Worm (Caenorhabditis elegans): Measurements from ENCODE around the gene klp-12.

Gene klp-12

DNA sequence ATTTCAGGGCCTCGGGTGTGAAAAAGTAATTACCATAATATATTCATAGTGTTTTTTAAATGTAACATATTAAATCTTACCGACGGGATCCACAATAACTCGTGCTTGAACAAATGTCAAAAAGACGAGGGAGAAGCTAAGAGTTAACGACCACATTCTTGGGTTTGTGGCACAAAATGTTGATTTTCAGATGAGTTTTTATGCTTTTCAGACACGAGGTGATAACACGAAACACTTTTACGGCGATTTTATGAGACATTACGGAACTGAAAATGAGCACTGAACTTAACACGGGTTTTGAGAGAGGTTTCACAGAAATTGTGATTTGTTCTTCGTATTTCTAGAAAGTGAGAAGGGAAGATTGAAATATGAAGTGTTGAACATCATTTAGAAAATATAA, 53.1 kb downstream of the klp-12 start, which contains the start of gene B0035.13 (continued):
- TF ChIP-seq dve-1 (tag; optimal IDR thresholded peaks at IDR 0.05; ENCODE audit: insufficient read depth) (peak; percentile 58), pha-4 (GFP tag; IDR thresholded peaks at IDR 0.05) (no peak), pha-4 (tag; optimal IDR thresholded peaks at IDR 0.05) (no peak), ceh-62 (tag; optimal IDR thresholded peaks at IDR 0.05) (no peak), lin-29 (GFP tag; IDR thresholded peaks at IDR 0.05) (no peak), jun-1 (tag; optimal IDR thresholded peaks at IDR 0.05) (no peak), lsy-2 (tag; optimal IDR thresholded peaks at IDR 0.05) (no peak), php-3 (GFP tag; IDR thresholded peaks at IDR 0.05) (peak; percentile 95), fkh-10 (GFP tag; optimal IDR thresholded peaks at IDR 0.05) (no peak), mdt-29 (GFP tag; IDR thresholded peaks at IDR 0.05) (no peak), mxl-3 (GFP tag; optimal IDR thresholded peaks at IDR 0.05) (peak; percentile 29), spr-3 (GFP tag; optimal IDR thresholded peaks at IDR 0.05) (no peak), cey-2 (tag; optimal IDR thresholded peaks at IDR 0.05; ENCODE audit: borderline replicate concordance, insufficient read depth) (no peak), lin-15B (tag; optimal IDR thresholded peaks at IDR 0.05) (no peak), nhr-25 (tag; optimal IDR thresholded peaks at IDR 0.05; ENCODE audit: borderline replicate concordance, insufficient read depth) (no peak), spr-1 (tag; optimal IDR thresholded peaks at IDR 0.05) (no peak), hlh-30 (tag; optimal IDR thresholded peaks at IDR 0.05; ENCODE audit: insufficient read depth) (peak; percentile 14), mdl-1 (tag; optimal IDR thresholded peaks at IDR 0.05) (no peak), dmd-9 (GFP tag; IDR thresholded peaks at IDR 0.05) (no peak), snpc-4 (tag; optimal IDR thresholded peaks at IDR 0.05) (no peak), saeg-2 (GFP tag; IDR thresholded peaks at IDR 0.05) (no peak), dmd-8 (GFP tag; IDR thresholded peaks at IDR 0.05) (no peak), ZK546.5 (tag; optimal IDR thresholded peaks at IDR 0.05) (no peak), zfp-2 (tag; optimal IDR thresholded peaks at IDR 0.05) (no peak), lin-13 (GFP tag; optimal IDR thresholded peaks at IDR 0.05) (no peak), unc-39 (tag; optimal IDR thresholded peaks at IDR 0.05) (no peak), T20F7.1 (GFP tag; optimal IDR thresholded peaks at IDR 0.05) (no peak), nhr-77 (tag; optimal IDR thresholded peaks at IDR 0.05) (peak; percentile 45)

DNA sequence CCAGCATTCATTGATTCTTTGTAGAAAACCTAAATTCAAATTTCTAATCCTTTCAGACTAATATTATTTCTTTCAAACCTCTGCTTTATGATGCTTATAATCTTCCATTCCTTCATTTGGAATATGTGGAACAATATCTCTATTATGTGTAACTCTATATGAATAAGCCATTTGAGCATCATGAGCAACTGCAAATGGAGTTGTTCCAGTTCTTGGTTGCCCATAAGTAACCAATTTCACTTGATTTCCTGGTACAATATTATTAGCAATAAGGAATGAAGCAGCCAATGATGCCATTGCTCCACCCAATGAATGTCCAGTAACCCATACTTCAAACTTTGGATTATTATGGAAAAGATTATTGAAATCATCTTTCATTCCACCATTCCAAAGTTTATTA, 54.7 kb downstream of the klp-12 start:
- TF ChIP-seq php-3 (GFP tag; IDR thresholded peaks at IDR 0.05) (no peak), ceh-28 (tag; optimal IDR thresholded peaks at IDR 0.05) (no peak), zfp-3 (GFP tag; conservative IDR thresholded peaks at IDR 0.05) (no peak), ceh-44 (GFP tag; IDR thresholded peaks at IDR 0.05) (no peak), snpc-4 (tag; optimal IDR thresholded peaks at IDR 0.05) (no peak), nhr-42 (GFP tag; IDR thresholded peaks at IDR 0.05) (no peak), rbr-2 (tag; optimal IDR thresholded peaks at IDR 0.05) (no peak), lin-39 (tag; optimal IDR thresholded peaks at IDR 0.05) (no peak), aha-1 (tag) (no peak)

DNA sequence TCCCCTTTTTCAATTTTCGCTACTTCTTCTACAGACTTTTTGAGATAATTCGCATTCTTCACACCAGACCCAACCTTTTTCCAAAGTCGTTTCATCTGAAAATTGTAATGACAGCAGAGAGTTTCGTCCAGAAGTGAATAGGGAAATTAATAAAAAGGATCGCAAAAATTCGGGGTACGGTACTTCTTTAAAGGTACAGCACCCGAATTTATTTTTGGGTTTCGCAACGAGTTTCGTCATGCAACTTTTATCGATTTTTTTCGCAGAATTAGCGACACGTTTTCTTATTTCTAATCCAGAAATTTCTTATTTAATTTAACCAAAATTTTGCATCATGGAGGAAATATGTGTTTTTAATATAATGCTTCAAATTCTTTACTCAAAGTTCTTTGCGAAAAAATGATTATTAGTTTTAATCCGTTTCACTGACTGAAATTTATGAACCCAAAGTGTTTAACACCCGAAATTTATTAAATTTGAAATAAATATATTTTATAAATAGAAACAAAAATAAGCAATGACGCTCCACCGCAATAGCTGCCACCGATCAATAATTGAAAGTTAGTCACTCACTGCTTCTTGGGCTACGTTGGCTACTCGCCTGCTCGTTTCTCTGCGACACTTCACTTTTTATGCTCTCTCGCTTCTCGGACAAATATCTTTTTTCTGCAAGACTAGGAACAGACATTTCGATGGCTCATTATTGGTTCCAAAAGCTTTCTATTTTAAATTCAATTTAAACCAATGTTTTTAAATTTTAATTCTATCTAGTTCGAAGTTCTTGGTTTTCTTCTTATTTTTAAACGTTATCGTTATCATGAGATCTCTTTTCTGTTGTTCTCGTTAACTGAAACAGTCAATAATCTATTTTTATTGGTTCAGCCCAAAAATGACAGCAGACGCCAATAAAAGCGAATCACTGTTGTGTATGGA, 61.2 kb downstream of the klp-12 start, which contains the start of the genes B0035.15 and dnj-1:
Gene B0035.15 (minus strand): TSS at position 99 of the 933 bp plus-strand sequence.
Gene dnj-1 (plus strand): TSS at position 883 of the 933 bp plus-strand sequence.
- TF ChIP-seq nhr-28 (tag; optimal IDR thresholded peaks at IDR 0.05) (peak; percentile 62), dve-1 (tag; optimal IDR thresholded peaks at IDR 0.05; ENCODE audit: insufficient read depth) (peak; percentile 46), mep-1 (tag; optimal IDR thresholded peaks at IDR 0.05) (peak; percentile 56), tra-1 (GFP tag; IDR thresholded peaks at IDR 0.05) (no peak), nhr-42 (GFP tag; IDR thresholded peaks at IDR 0.05) (no peak), mxl-2 (GFP tag; conservative IDR thresholded peaks at IDR 0.05) (no peak), F26F4.8 (GFP tag; conservative IDR thresholded peaks at IDR 0.05) (no peak), cey-2 (tag; optimal IDR thresholded peaks at IDR 0.05; ENCODE audit: borderline replicate concordance, insufficient read depth) (no peak), lsy-2 (tag; optimal IDR thresholded peaks at IDR 0.05) (peak in 1 of 2 experiments; percentile 53), mes-2 (tag; optimal IDR thresholded peaks at IDR 0.05; ENCODE audit: poor library complexity, severe bottlenecking) (peak; percentile 66), lim-7 (GFP tag; IDR thresholded peaks at IDR 0.05) (no peak), hlh-11 (tag; optimal IDR thresholded peaks at IDR 0.05) (peak; percentile 23), nhr-77 (tag; optimal IDR thresholded peaks at IDR 0.05) (peak; percentile 1), hlh-30 (tag; optimal IDR thresholded peaks at IDR 0.05; ENCODE audit: insufficient read depth) (peak; percentile 35), hmg-1.1 (GFP tag; IDR thresholded peaks at IDR 0.05) (0 out of 2 replicates have a peak, but pooled peaks have one; percentile 44), lin-38 (GFP tag; IDR thresholded peaks at IDR 0.05) (peak; percentile 69), nhr-11 (tag; optimal IDR thresholded peaks at IDR 0.05) (no peak), dpl-1 (GFP tag; optimal IDR thresholded peaks at IDR 0.05) (peak; percentile 50)
